Worm (Caenorhabditis elegans) whole organism, young adult: ENCODE measurements around the gene srh-240.

Source experiments
- B0019.2 ChIP-seq: fragments of 200-800 bp; sonication (Bioruptor generic); conservative IDR thresholded peaks from 2 replicates; pipeline ENCODE4 v1.3.6; 2022; ENCODE audit warnings: missing genetic modification reagents, missing genetic modification characterization, missing compliant biosample characterization
- B0336.3 ChIP-seq: fragments of 200-800 bp; sonication (Bioruptor generic); IDR thresholded peaks from 2 replicates; pipeline ENCODE4 v1.3.6; 2022; ENCODE audit warnings: missing genetic modification characterization, missing compliant biosample characterization
- C06A6.2 ChIP-seq: fragments of 200-800 bp; sonication (Bioruptor generic); conservative IDR thresholded peaks from 2 replicates; pipeline ENCODE4 v1.3.6; 2022; ENCODE audit warnings: missing genetic modification characterization, missing compliant biosample characterization
- D2030.7 ChIP-seq: fragments of 200-800 bp; sonication (Bioruptor generic); IDR thresholded peaks from 2 replicates; pipeline ENCODE4 v1.3.6; 2022; ENCODE audit warnings: missing genetic modification reagents, missing genetic modification characterization, missing compliant biosample characterization
- F10E7.11 ChIP-seq: sonication (generic microtip); optimal IDR thresholded peaks from 2 replicates; lab custom pipeline; 2017; ENCODE audit warnings: mild to moderate bottlenecking, missing genetic modification characterization, moderate library complexity, missing compliant biosample characterization
- F22D6.2 ChIP-seq: sonication (generic microtip); optimal IDR thresholded peaks from 2 replicates; lab custom pipeline; 2016; ENCODE audit warnings: mild to moderate bottlenecking, missing genetic modification characterization, missing compliant biosample characterization
- F23B12.7 ChIP-seq: sonication (generic microtip); optimal IDR thresholded peaks from 2 replicates; lab custom pipeline; 2017; ENCODE audit warnings: missing genetic modification characterization, mild to moderate bottlenecking, missing compliant biosample characterization, antibody characterized with exemption, moderate library complexity; ENCODE audit not compliant: insufficient read depth
- F37B4.10 ChIP-seq: fragments of 200-800 bp; sonication (Bioruptor generic); IDR thresholded peaks from 2 replicates; pipeline ENCODE4 v1.3.6; 2022; ENCODE audit warnings: missing genetic modification characterization, missing compliant biosample characterization
- F52B5.7 ChIP-seq: sonication (generic microtip); optimal IDR thresholded peaks from 2 replicates; lab custom pipeline; 2016; ENCODE audit warnings: mild to moderate bottlenecking, missing genetic modification characterization, missing compliant biosample characterization
- Y53G8AR.9 ChIP-seq: fragments of 200-800 bp; sonication (Bioruptor generic); conservative IDR thresholded peaks from 2 replicates; pipeline ENCODE4 v1.3.6; 2022; ENCODE audit warnings: missing genetic modification reagents, missing genetic modification characterization, missing compliant biosample characterization
- Y67H2A.10 ChIP-seq: fragments of 200-800 bp; sonication (Bioruptor generic); conservative IDR thresholded peaks from 2 replicates; pipeline ENCODE4 v1.3.6; 2022; ENCODE audit warnings: missing genetic modification reagents, missing genetic modification characterization, missing compliant biosample characterization
- akir-1 ChIP-seq: fragments of 200-800 bp; sonication (Bioruptor generic); optimal IDR thresholded peaks from 2 replicates; lab custom pipeline; 2018; ENCODE audit warnings: mild to moderate bottlenecking, missing genetic modification characterization, moderate library complexity, missing compliant biosample characterization
- atf-7 ChIP-seq: sonication (generic microtip); optimal IDR thresholded peaks from 2 replicates; lab custom pipeline; 2017; ENCODE audit warnings: mild to moderate bottlenecking, missing genetic modification characterization, missing compliant biosample characterization
- attf-3 ChIP-seq: fragments of 200-800 bp; sonication (Bioruptor generic); conservative IDR thresholded peaks from 2 replicates; pipeline ENCODE4 v1.3.6; 2022; ENCODE audit warnings: missing genetic modification reagents, missing genetic modification characterization, missing compliant biosample characterization
- ceh-40 ChIP-seq: fragments of 200-800 bp; sonication (Bioruptor generic); IDR thresholded peaks from 2 replicates; pipeline ENCODE4 v1.3.6; 2022; ENCODE audit warnings: missing genetic modification characterization, missing compliant biosample characterization
- ceh-58 ChIP-seq: fragments of 200-800 bp; sonication (Bioruptor generic); IDR thresholded peaks from 2 replicates; pipeline ENCODE4 v1.3.6; 2022; ENCODE audit warnings: missing genetic modification characterization, missing compliant biosample characterization
- dox-1 ChIP-seq: fragments of 200-800 bp; sonication (Bioruptor generic); IDR thresholded peaks from 2 replicates; pipeline ENCODE4 v1.3.6; 2022; ENCODE audit warnings: missing genetic modification reagents, missing genetic modification characterization, missing compliant biosample characterization
- efl-1 ChIP-seq: fragments of 150-350 bp; optimal IDR thresholded peaks from 2 replicates; lab custom pipeline; 2014; ENCODE audit warnings: missing biosample characterization, missing genetic modification reagents, missing genetic modification characterization
- gei-17 ChIP-seq: fragments of 200-800 bp; sonication (Bioruptor generic); optimal IDR thresholded peaks from 2 replicates; lab custom pipeline; 2018; ENCODE audit warnings: mild to moderate bottlenecking, missing genetic modification characterization, missing compliant biosample characterization
- lag-1 ChIP-seq: fragments of 200-800 bp; sonication (Bioruptor generic); IDR thresholded peaks from 2 replicates; pipeline ENCODE4 v1.3.6; 2022; ENCODE audit warnings: missing genetic modification reagents, missing genetic modification characterization, missing compliant biosample characterization
- lin-35 ChIP-seq, 3 experiments: fragments of 150-350 bp in 2 of 3; sonication (generic microtip) in 1 of 3; optimal IDR thresholded peaks; 2 replicates each; lab custom pipeline; 2014 to 2018; ENCODE audit warnings: missing biosample characterization in 3 of 3, missing genetic modification characterization in 3 of 3, missing genetic modification reagents in 3 of 3
- lin-54 ChIP-seq: fragments of 200-800 bp; sonication (Bioruptor generic); optimal IDR thresholded peaks from 2 replicates; lab custom pipeline; 2018; ENCODE audit warnings: mild to moderate bottlenecking, missing genetic modification characterization, missing compliant biosample characterization
- madf-3 ChIP-seq: fragments of 200-800 bp; sonication (Bioruptor generic); IDR thresholded peaks from 2 replicates; pipeline ENCODE4 v1.3.6; 2022; ENCODE audit warnings: missing genetic modification reagents, missing genetic modification characterization, missing compliant biosample characterization
- madf-8 ChIP-seq: fragments of 200-800 bp; sonication (Bioruptor generic); conservative IDR thresholded peaks from 2 replicates; pipeline ENCODE4 v1.3.6; 2022; ENCODE audit warnings: missing genetic modification reagents, missing genetic modification characterization, missing compliant biosample characterization
- mel-28 ChIP-seq: sonication (generic microtip); optimal IDR thresholded peaks from 2 replicates; lab custom pipeline; 2016; ENCODE audit warnings: borderline replicate concordance, mild to moderate bottlenecking, missing genetic modification characterization, missing compliant biosample characterization
- nfyb-1 ChIP-seq: fragments of 200-800 bp; sonication (Bioruptor generic); IDR thresholded peaks from 2 replicates; pipeline ENCODE4 v1.3.6; 2022; ENCODE audit warnings: missing genetic modification reagents, missing genetic modification characterization, missing compliant biosample characterization
- nhr-179 ChIP-seq: sonication (generic microtip); optimal IDR thresholded peaks from 2 replicates; lab custom pipeline; 2016; ENCODE audit warnings: mild to moderate bottlenecking, missing genetic modification characterization, missing compliant biosample characterization
- nhr-80 ChIP-seq: sonication (generic microtip); optimal IDR thresholded peaks from 2 replicates; lab custom pipeline; 2016; ENCODE audit warnings: missing genetic modification characterization, missing compliant biosample characterization
- repo-1 ChIP-seq: sonication (generic microtip); optimal IDR thresholded peaks from 2 replicates; lab custom pipeline; 2017; ENCODE audit warnings: mild to moderate bottlenecking, missing genetic modification characterization, missing compliant biosample characterization
- sdz-38 ChIP-seq: sonication (generic microtip); optimal IDR thresholded peaks from 2 replicates; lab custom pipeline; 2016; ENCODE audit warnings: missing genotype, missing genetic modification characterization, missing compliant biosample characterization
- sea-2 ChIP-seq: fragments of 200-800 bp; sonication (Bioruptor generic); IDR thresholded peaks from 2 replicates; pipeline ENCODE4 v1.3.6; 2022; ENCODE audit warnings: missing genetic modification characterization, missing compliant biosample characterization
- somi-1 ChIP-seq: fragments of 200-800 bp; sonication (Bioruptor generic); optimal IDR thresholded peaks from 2 replicates; lab custom pipeline; 2018; ENCODE audit warnings: mild to moderate bottlenecking, missing genetic modification characterization, missing compliant biosample characterization
- sptf-2 ChIP-seq: fragments of 200-800 bp; sonication (Bioruptor generic); optimal IDR thresholded peaks from 2 replicates; lab custom pipeline; 2018; ENCODE audit warnings: mild to moderate bottlenecking, missing genetic modification characterization, missing compliant biosample characterization
- tlf-1 ChIP-seq: fragments of 200-800 bp; sonication (Bioruptor generic); optimal IDR thresholded peaks from 2 replicates; lab custom pipeline; 2018; ENCODE audit warnings: mild to moderate bottlenecking, missing genetic modification characterization, missing compliant biosample characterization
- ztf-3 ChIP-seq: fragments of 200-800 bp; sonication (Bioruptor generic); optimal IDR thresholded peaks from 2 replicates; lab custom pipeline; 2018; ENCODE audit warnings: mild to moderate bottlenecking, missing genetic modification characterization, missing compliant biosample characterization

The srh-240 gene

ce11 chrV:2871754-2872504 lies 6.9 kb downstream of the srh-240 start (continued):
- peak; percentile 14 for TF ChIP-seq lin-54 (GFP tag; lab: Kevin White, UChicago)
- no peak for TF ChIP-seq ceh-58 (GFP tag; lab: Robert Waterston, UW)
- peak; percentile 77 for TF ChIP-seq nfyb-1 (GFP tag; lab: Robert Waterston, UW)
- peak; percentile 37; the same call in 1 of the 2 replicates for TF ChIP-seq B0336.3
- peak; percentile 45 for TF ChIP-seq repo-1 (tag; lab: Kevin White, UChicago)
- peak; percentile 62 for TF ChIP-seq Y53G8AR.9 (GFP tag; lab: Robert Waterston, UW)
- TF ChIP-seq dox-1: peak; percentile 23; the same call in 1 of the 2 replicates

- 0 out of 2 replicates have a peak, but pooled peaks have one; percentile 20 for TF ChIP-seq madf-3
- no peak for TF ChIP-seq mel-28
- TF ChIP-seq C06A6.2 (GFP tag; lab: Robert Waterston, UW): no peak
- peak; percentile 98 for TF ChIP-seq F37B4.10 (GFP tag; lab: Robert Waterston, UW)
- TF ChIP-seq sdz-38 (tag; lab: Kevin White, UChicago): no peak
Observed at ce11 chrV:2872947-2873346, 7.9 kb downstream of the srh-240 start.

- TF ChIP-seq ceh-40 (GFP tag; lab: Robert Waterston, UW) (no peak), atf-7 (peak; percentile 5), F10E7.11 (tag; lab: Kevin White, UChicago) (no peak), lin-35 (GFP tag; optimal IDR thresholded peaks at IDR 0.05; lab: Kevin White, UChicago) (no peak), somi-1 (GFP tag; lab: Kevin White, UChicago) (no peak), madf-8 (GFP tag; lab: Robert Waterston, UW) (no peak), attf-3 (GFP tag; lab: Robert Waterston, UW) (no peak), nhr-80 (tag; lab: Kevin White, UChicago) (peak; percentile 76)
Observed at ce11 chrV:2875422-2875821, 10.4 kb downstream of the srh-240 start, which contains the start of gene folt-2. TSS of gene folt-2 (minus strand) at chrV:2875600.

ce11 chrV:2876188-2876831 lies 11.3 kb downstream of the srh-240 start:
- TF ChIP-seq F52B5.7 (tag; lab: Kevin White, UChicago) (peak; percentile 0), nhr-179 (tag; lab: Kevin White, UChicago) (no peak), F37B4.10 (GFP tag; lab: Robert Waterston, UW) (peak; percentile 95; the same call in 1 of the 2 replicates)

- TF ChIP-seq F23B12.7 (tag; lab: Kevin White, UChicago) (no peak), sea-2 (no peak), tlf-1 (GFP tag; lab: Kevin White, UChicago) (no peak), gei-17 (GFP tag; lab: Kevin White, UChicago) (no peak)
Observed at ce11 chrV:2877509-2877908, 12.5 kb downstream of the srh-240 start, which contains the start of gene F37B4.10. TSS of gene F37B4.10 (minus strand) at chrV:2877609.

DNA sequence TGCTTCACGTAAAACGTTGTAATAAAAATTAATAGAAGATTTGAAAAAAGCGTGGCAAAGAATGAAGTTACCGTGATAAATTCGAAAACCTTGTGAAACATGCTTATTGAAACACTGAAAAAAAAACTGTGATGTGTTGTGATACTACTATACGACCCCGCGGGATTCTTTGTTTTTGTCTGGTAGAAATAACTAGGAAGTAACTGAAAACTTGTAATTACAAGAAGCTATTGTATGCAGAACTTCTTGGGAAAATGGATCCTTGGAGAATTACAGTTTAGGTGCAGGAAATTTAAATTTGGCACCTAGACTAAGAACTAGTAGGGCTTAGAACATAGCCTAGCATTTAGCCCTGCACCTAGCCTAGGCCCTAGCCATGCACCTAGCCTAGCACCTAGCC lies 14.8 kb downstream of the srh-240 start, which contains the start of gene str-39:
Gene str-39, minus strand, starts transcription at position 101 of the 400 bp plus-strand sequence.
- no peak for TF ChIP-seq sptf-2
- no peak for TF ChIP-seq lin-35 (GFP tag; optimal IDR thresholded peaks at IDR 0.05; lab: Kevin White, UChicago)
- no peak for TF ChIP-seq F22D6.2 (tag; lab: Kevin White, UChicago)
- TF ChIP-seq akir-1: no peak
- no peak for TF ChIP-seq efl-1
- TF ChIP-seq D2030.7 (GFP tag; lab: Robert Waterston, UW): no peak
- no peak for TF ChIP-seq ztf-3 (GFP tag; lab: Kevin White, UChicago)
- no peak for TF ChIP-seq Y67H2A.10 (GFP tag; lab: Robert Waterston, UW)
- no peak for TF ChIP-seq lag-1
- no peak for TF ChIP-seq B0019.2 (GFP tag; lab: Robert Waterston, UW)
- TF ChIP-seq B0336.3: no peak
- TF ChIP-seq, all 124 proteins: peak for 0
